Fruit fly (Drosophila melanogaster) whole organism, embryonic: ENCODE data around the gene CG3999.
A peak's percentile ranks its signal among the peaks of the same experiment; 100 is the strongest.

Source experiments
- C15 ChIP-seq: fragments of 200-800 bp; sonication (Bioruptor generic); IDR thresholded peaks from 3 replicates; pipeline ENCODE4 v1.3.6; 2022; ENCODE audit warnings: missing biosample characterization, missing genetic modification characterization
- CG10462 ChIP-seq: fragments of 200-800 bp; sonication (Bioruptor generic); optimal IDR thresholded peaks from 2 replicates; lab custom pipeline; 2016; ENCODE audit warnings: missing biosample characterization, missing genetic modification characterization
- CG12155 ChIP-seq: fragments of 200-800 bp; sonication (Bioruptor generic); optimal IDR thresholded peaks from 3 replicates; lab custom pipeline; 2016; ENCODE audit warnings: missing biosample characterization, missing genetic modification characterization
- CG12391 ChIP-seq: fragments of 200-800 bp; sonication (Bioruptor generic); optimal IDR thresholded peaks from 3 replicates; lab custom pipeline; 2018; ENCODE audit warnings: missing biosample characterization, mild to moderate bottlenecking, missing genetic modification characterization, moderate library complexity
- CG13894 ChIP-seq: fragments of 200-800 bp; sonication (Bioruptor generic); optimal IDR thresholded peaks from 3 replicates; lab custom pipeline; 2018; ENCODE audit warnings: missing biosample characterization, mild to moderate bottlenecking, missing genetic modification characterization, moderate library complexity
- CG14965 ChIP-seq: fragments of 200-800 bp; sonication (Bioruptor generic); optimal IDR thresholded peaks from 2 replicates; lab custom pipeline; 2016; ENCODE audit warnings: missing biosample characterization, missing genetic modification characterization, borderline replicate concordance
- CG15011 ChIP-seq: fragments of 200-800 bp; sonication (Bioruptor generic); optimal IDR thresholded peaks from 3 replicates; lab custom pipeline; 2018; ENCODE audit warnings: missing biosample characterization, mild to moderate bottlenecking, missing genetic modification characterization
- CG1603 ChIP-seq: fragments of 200-800 bp; sonication (Bioruptor generic); optimal IDR thresholded peaks from 2 replicates; lab custom pipeline; 2019; ENCODE audit warnings: missing biosample characterization, mild to moderate bottlenecking, missing genetic modification characterization, moderate library complexity
- CG17912 ChIP-seq: fragments of 200-800 bp; sonication (Bioruptor generic); optimal IDR thresholded peaks from 2 replicates; lab custom pipeline; 2018; ENCODE audit warnings: missing biosample characterization, mild to moderate bottlenecking, missing genetic modification characterization
- CG1832 ChIP-seq: fragments of 200-800 bp; sonication (Bioruptor generic); optimal IDR thresholded peaks from 2 replicates; lab custom pipeline; 2017; ENCODE audit warnings: missing biosample characterization, mild to moderate bottlenecking, missing genetic modification characterization, inconsistent platforms
- CG2129 ChIP-seq: fragments of 200-800 bp; sonication (Bioruptor generic); IDR thresholded peaks from 2 replicates; pipeline ENCODE4 v1.3.6; 2022; ENCODE audit warnings: missing biosample characterization, missing genetic modification characterization; ENCODE audit not compliant: partially characterized antibody
- CG2678 ChIP-seq: fragments of 200-800 bp; sonication (Bioruptor generic); optimal IDR thresholded peaks from 3 replicates; lab custom pipeline; 2019; ENCODE audit warnings: missing biosample characterization, mild to moderate bottlenecking, missing genetic modification characterization, moderate library complexity
- CG32532 ChIP-seq: fragments of 200-800 bp; sonication (Bioruptor generic); IDR thresholded peaks from 2 replicates; pipeline ENCODE4 v1.3.6; 2022; ENCODE audit warnings: missing biosample characterization, missing genetic modification characterization
- CG4282 ChIP-seq: fragments of 200-800 bp; sonication (Bioruptor generic); optimal IDR thresholded peaks from 2 replicates; lab custom pipeline; 2016; ENCODE audit warnings: missing biosample characterization, missing genetic modification characterization
- CG7745 ChIP-seq: fragments of 200-800 bp; sonication (Bioruptor generic); optimal IDR thresholded peaks from 2 replicates; lab custom pipeline; 2018; ENCODE audit warnings: missing biosample characterization, mild to moderate bottlenecking, missing genetic modification characterization, moderate library complexity
- CG7786 ChIP-seq: fragments of 200-800 bp; sonication (Bioruptor generic); optimal IDR thresholded peaks from 2 replicates; lab custom pipeline; 2016; ENCODE audit warnings: missing biosample characterization, missing genetic modification characterization
- CG7928 ChIP-seq: fragments of 200-800 bp; sonication (Bioruptor generic); optimal IDR thresholded peaks from 2 replicates; lab custom pipeline; 2017; ENCODE audit warnings: missing biosample characterization, mild to moderate bottlenecking, missing genetic modification characterization
- CG8281 ChIP-seq: fragments of 200-800 bp; sonication (Bioruptor generic); optimal IDR thresholded peaks from 2 replicates; lab custom pipeline; 2018; ENCODE audit warnings: missing biosample characterization, mild to moderate bottlenecking, missing genetic modification characterization, moderate library complexity
- Camta ChIP-seq: fragments of 200-800 bp; sonication (Bioruptor generic); optimal IDR thresholded peaks from 2 replicates; lab custom pipeline; 2016; ENCODE audit warnings: missing biosample characterization, missing genetic modification characterization
- CrebB ChIP-seq: fragments of 200-800 bp; sonication (Bioruptor generic); optimal IDR thresholded peaks from 3 replicates; lab custom pipeline; 2018; ENCODE audit warnings: missing biosample characterization, mild to moderate bottlenecking, missing genetic modification characterization
- Dfd ChIP-seq, 2 experiments: fragments of >200 bp; optimal IDR thresholded peaks; 2 replicates each; lab custom pipeline; 2017; ENCODE audit warnings: missing biosample characterization in 2 of 2, missing genetic modification characterization in 2 of 2
- Doc2 ChIP-seq: fragments of 200-800 bp; sonication (Bioruptor generic); IDR thresholded peaks from 2 replicates; pipeline ENCODE4 v1.3.6; 2022; ENCODE audit warnings: missing biosample characterization, missing genetic modification characterization
- Elba2 ChIP-seq: fragments of 200-800 bp; sonication (Bioruptor generic); optimal IDR thresholded peaks from 3 replicates; lab custom pipeline; 2016; ENCODE audit warnings: missing biosample characterization, missing genetic modification characterization
- HHEX ChIP-seq: fragments of 200-800 bp; sonication (Bioruptor generic); optimal IDR thresholded peaks from 3 replicates; lab custom pipeline; 2017; ENCODE audit warnings: missing biosample characterization, mild to moderate bottlenecking, missing genetic modification characterization, missing genetic modification reagents
- HLH4C ChIP-seq: fragments of 200-800 bp; sonication (Bioruptor generic); IDR thresholded peaks from 3 replicates; pipeline ENCODE4 v1.3.6; 2022; ENCODE audit warnings: missing biosample characterization, missing genetic modification characterization; ENCODE audit not compliant: partially characterized antibody
- Hand ChIP-seq: fragments of 200-800 bp; sonication (Bioruptor generic); optimal IDR thresholded peaks from 2 replicates; lab custom pipeline; 2017; ENCODE audit warnings: mild to moderate bottlenecking, missing biosample characterization, missing genetic modification reagents, missing genetic modification characterization
- Kr ChIP-seq: fragments of 200-800 bp; sonication (Bioruptor generic); optimal IDR thresholded peaks from 2 replicates; lab custom pipeline; 2017; ENCODE audit warnings: missing biosample characterization, mild to moderate bottlenecking, missing genetic modification characterization
- Max ChIP-seq: fragments of 200-800 bp; sonication (Bioruptor generic); optimal IDR thresholded peaks from 2 replicates; lab custom pipeline; 2016; ENCODE audit warnings: missing biosample characterization, mild to moderate bottlenecking, missing genetic modification characterization
- Meics ChIP-seq: fragments of 200-800 bp; sonication (Bioruptor generic); optimal IDR thresholded peaks from 2 replicates; lab custom pipeline; 2017; ENCODE audit warnings: missing biosample characterization, mild to moderate bottlenecking, missing genetic modification characterization
- Scr ChIP-seq: fragments of 200-800 bp; sonication (Bioruptor generic); IDR thresholded peaks from 2 replicates; pipeline ENCODE4 v1.3.6; 2022; ENCODE audit warnings: missing biosample characterization, missing genetic modification characterization; ENCODE audit not compliant: partially characterized antibody
- Sin3A ChIP-seq: fragments of >200 bp; optimal IDR thresholded peaks from 2 replicates; lab custom pipeline; 2018
- amos ChIP-seq: fragments of 200-800 bp; sonication (Bioruptor generic); IDR thresholded peaks from 2 replicates; pipeline ENCODE4 v1.3.6; 2022; ENCODE audit warnings: missing biosample characterization, missing genetic modification characterization; ENCODE audit not compliant: partially characterized antibody
- ap ChIP-seq: fragments of 200-800 bp; sonication (Bioruptor generic); IDR thresholded peaks from 2 replicates; pipeline ENCODE4 v1.3.6; 2022; ENCODE audit warnings: missing biosample characterization, missing genetic modification characterization
- bab2 ChIP-seq: fragments of 200-800 bp; sonication (Bioruptor generic); optimal IDR thresholded peaks from 2 replicates; lab custom pipeline; 2016; ENCODE audit warnings: missing biosample characterization, missing genetic modification characterization
- chif ChIP-seq, 2 experiments: fragments of 200-800 bp; sonication (Bioruptor generic); optimal IDR thresholded peaks; 3 replicates each; lab custom pipeline; 2016; ENCODE audit warnings: missing biosample characterization in 2 of 2, missing genetic modification characterization in 2 of 2
- crp ChIP-seq, 2 experiments: fragments of 200-800 bp; sonication (Bioruptor generic); optimal IDR thresholded peaks; 2 replicates in 1 of 2; 3 replicates in 1 of 2; lab custom pipeline; 2017; ENCODE audit warnings: missing biosample characterization in 2 of 2, missing genetic modification characterization in 2 of 2, mild to moderate bottlenecking in 1 of 2, moderate library complexity in 1 of 2
- exex ChIP-seq: fragments of 200-800 bp; sonication (Bioruptor generic); optimal IDR thresholded peaks from 4 replicates; lab custom pipeline; 2018; ENCODE audit warnings: missing biosample characterization, mild to moderate bottlenecking, missing genetic modification characterization, moderate library complexity
- gcm ChIP-seq: fragments of 200-800 bp; sonication (Bioruptor generic); optimal IDR thresholded peaks from 2 replicates; lab custom pipeline; 2019; ENCODE audit warnings: missing biosample characterization, mild to moderate bottlenecking, missing genetic modification characterization, moderate library complexity
- grn ChIP-seq: fragments of 200-800 bp; sonication (Bioruptor generic); optimal IDR thresholded peaks from 3 replicates; lab custom pipeline; 2017; ENCODE audit warnings: missing biosample characterization, missing genetic modification characterization
- hkb ChIP-seq, 2 experiments: fragments of 200-800 bp in 1 of 2; fragments of >200 bp in 1 of 2; sonication (Bioruptor generic) in 1 of 2; IDR thresholded peaks in 1 of 2; optimal IDR thresholded peaks in 1 of 2; 2 replicates each; pipeline versions ENCODE4 v1.3.6 to Lab custom; 2017 to 2022; ENCODE audit warnings: missing biosample characterization in 1 of 2, missing genetic modification characterization in 1 of 2
- kah ChIP-seq: fragments of 200-800 bp; sonication (Bioruptor generic); optimal IDR thresholded peaks from 2 replicates; lab custom pipeline; 2018; ENCODE audit warnings: missing biosample characterization, mild to moderate bottlenecking, missing genetic modification characterization
- lov ChIP-seq, 2 experiments: fragments of 200-800 bp in 1 of 2; fragments of >200 bp in 1 of 2; sonication (Bioruptor generic) in 1 of 2; IDR thresholded peaks in 1 of 2; optimal IDR thresholded peaks in 1 of 2; 2 replicates in 1 of 2; 3 replicates in 1 of 2; pipeline versions ENCODE4 v1.3.6 to Lab custom; 2017 to 2022; ENCODE audit warnings: missing biosample characterization in 1 of 2, missing genetic modification characterization in 1 of 2
- luna ChIP-seq: fragments of 200-800 bp; sonication (Bioruptor generic); optimal IDR thresholded peaks from 2 replicates; lab custom pipeline; 2016; ENCODE audit warnings: missing biosample characterization, missing genetic modification characterization
- mam ChIP-seq: fragments of 200-800 bp; sonication (Bioruptor generic); optimal IDR thresholded peaks from 3 replicates; lab custom pipeline; 2016; ENCODE audit warnings: missing biosample characterization, missing genetic modification characterization
- run ChIP-seq: fragments of 200-800 bp; sonication (Bioruptor generic); optimal IDR thresholded peaks from 3 replicates; lab custom pipeline; 2018; ENCODE audit warnings: missing biosample characterization, mild to moderate bottlenecking, missing genetic modification characterization
- tna ChIP-seq: fragments of 200-800 bp; sonication (Bioruptor generic); IDR thresholded peaks from 2 replicates; pipeline ENCODE4 v1.3.6; 2022; ENCODE audit warnings: missing biosample characterization, missing genetic modification characterization; ENCODE audit not compliant: partially characterized antibody
- vfl ChIP-seq: fragments of 200-800 bp; sonication (Bioruptor generic); optimal IDR thresholded peaks from 2 replicates; lab custom pipeline; 2016; ENCODE audit warnings: missing biosample characterization, missing genetic modification characterization

CG3999 gene

DNA sequence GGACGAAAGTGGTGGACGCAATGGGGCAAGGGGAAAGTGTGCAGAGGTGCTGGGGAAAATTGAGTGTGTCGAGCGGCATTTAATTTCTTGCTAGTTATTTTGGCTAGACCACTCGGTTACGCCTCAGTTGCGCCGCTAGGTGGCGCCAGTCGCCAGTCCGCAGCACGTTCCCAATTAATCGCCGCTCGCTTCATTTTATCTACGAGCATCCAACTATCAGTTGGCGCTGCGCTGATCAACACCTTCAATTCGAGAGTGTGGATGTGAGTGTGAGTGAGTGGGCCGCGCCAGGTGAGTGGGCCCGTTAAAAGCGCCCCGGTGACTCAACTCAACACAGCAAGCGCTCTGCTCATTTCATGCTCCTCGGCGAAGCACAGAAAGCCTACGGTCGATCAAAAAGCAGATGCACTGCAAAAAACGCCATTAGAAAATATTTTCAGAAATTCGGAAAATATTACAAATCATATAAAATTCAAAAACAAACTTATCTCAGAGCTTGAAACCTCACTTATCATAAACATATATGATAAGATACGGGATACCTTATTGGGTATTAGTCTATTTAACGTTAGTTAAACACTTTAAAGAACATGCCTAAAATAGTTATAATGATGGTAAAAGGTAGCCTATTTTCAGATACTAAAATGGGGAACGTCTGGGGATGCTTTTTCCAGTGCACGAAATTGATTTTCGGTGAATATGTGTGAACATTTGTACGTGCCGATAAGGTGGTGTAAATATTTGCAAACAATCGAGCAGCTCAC, 17.0 kb downstream of the CG3999 start (continued):
- TF ChIP-seq run (peak; percentile 79), Dfd (GFP tag; optimal IDR thresholded peaks at IDR 0.05; lab: Kevin White, UChicago) (no peak), C15 (no peak; the same call in 2 of the 3 replicates), CG32532 (GFP tag; lab: Robert Waterston, UW) (peak; percentile 77), CG2678 (tag; lab: Kevin White, UChicago) (peak; percentile 94), CG1832 (GFP tag; lab: Kevin White, UChicago) (no peak), Scr (0 out of 2 replicates have a peak, but pooled peaks have one; percentile 7), CG12155 (GFP tag; lab: Kevin White, UChicago) (peak; percentile 81), grn (GFP tag; lab: Kevin White, UChicago) (peak; percentile 66), lov (optimal IDR thresholded peaks at IDR 0.05; lab: Kevin White, UChicago) (no peak), lov (GFP tag; IDR thresholded peaks at IDR 0.05; lab: Robert Waterston, UW) (no peak), exex (tag; lab: Kevin White, UChicago) (peak; percentile 80), vfl (peak; percentile 47), CG17912 (GFP tag; lab: Kevin White, UChicago) (no peak), CG4282 (GFP tag; lab: Kevin White, UChicago) (no peak), ap (GFP tag; lab: Robert Waterston, UW) (peak; percentile 46; the same call in 1 of the 2 replicates), kah (GFP tag; lab: Kevin White, UChicago) (peak; percentile 59), mam (GFP tag; lab: Kevin White, UChicago) (peak; percentile 87), HLH4C (no peak), Kr (GFP tag; lab: Kevin White, UChicago) (no peak), Meics (GFP tag; lab: Kevin White, UChicago) (peak; percentile 89), Elba2 (GFP tag; lab: Kevin White, UChicago) (no peak), CG1603 (peak; percentile 62), CG15011 (GFP tag; lab: Kevin White, UChicago) (peak; percentile 80), bab2 (GFP tag; lab: Kevin White, UChicago) (peak; percentile 68), CG2129 (GFP tag; lab: Robert Waterston, UW) (no peak), tna (no peak), luna (GFP tag; lab: Kevin White, UChicago) (no peak), CG13894 (peak; percentile 64), CG8281 (peak; percentile 57), CG12391 (tag; lab: Kevin White, UChicago) (peak; percentile 86), Hand (peak; percentile 82), Sin3A (no peak), CG7745 (no peak), CG7928 (peak; percentile 33), Doc2 (GFP tag; lab: Robert Waterston, UW) (no peak), Camta (peak; percentile 69), HHEX (GFP tag; lab: Kevin White, UChicago) (peak; percentile 85), gcm (peak; percentile 78), CG10462 (GFP tag; lab: Kevin White, UChicago) (peak; percentile 34), CG14965 (no peak), amos (GFP tag; lab: Robert Waterston, UW) (peak; percentile 13; the same call in 1 of the 2 replicates), chif (GFP tag; optimal IDR thresholded peaks at IDR 0.05; lab: Kevin White, UChicago) (peak; percentile 71 to 79), crp (GFP tag; optimal IDR thresholded peaks at IDR 0.05; lab: Kevin White, UChicago) (peak in 1 of 2 experiments; percentile 42), Max (GFP tag; lab: Kevin White, UChicago) (peak; percentile 67), CG7786 (GFP tag; lab: Kevin White, UChicago) (peak; percentile 80), CrebB (peak; percentile 65), hkb (optimal IDR thresholded peaks at IDR 0.05; lab: Kevin White, UChicago) (no peak), hkb (GFP tag; IDR thresholded peaks at IDR 0.05; lab: Robert Waterston, UW) (peak; percentile 85)
